Worm (Caenorhabditis elegans): ENCODE data around the gene sdz-33.

sdz-33 gene

ce11 chrIII:11930899-11931298 is 23.6 kb downstream of the sdz-33 start:
- TF ChIP-seq tbx-11 (GFP tag; IDR thresholded peaks at IDR 0.05) = no peak
- TF ChIP-seq tbx-37 (GFP tag; conservative IDR thresholded peaks at IDR 0.05) = no peak
- TF ChIP-seq flt-1 (GFP tag; IDR thresholded peaks at IDR 0.05) = no peak
- TF ChIP-seq ceh-13 (GFP tag; optimal IDR thresholded peaks at IDR 0.05) = no peak
- no peak for TF ChIP-seq pes-1 (GFP tag; IDR thresholded peaks at IDR 0.05)
- no peak for TF ChIP-seq scrt-1 (GFP tag; IDR thresholded peaks at IDR 0.05)
- TF ChIP-seq hnd-1 (tag; optimal IDR thresholded peaks at IDR 0.05) = no peak
- TF ChIP-seq ets-7 (tag; optimal IDR thresholded peaks at IDR 0.05) = no peak
- no peak for TF ChIP-seq B0310.2 (tag; optimal IDR thresholded peaks at IDR 0.05)
- no peak for TF ChIP-seq aly-1 (tag; optimal IDR thresholded peaks at IDR 0.05)
- TF ChIP-seq sea-1 (GFP tag; conservative IDR thresholded peaks at IDR 0.05) = no peak
- no peak for TF ChIP-seq tra-4 (tag; optimal IDR thresholded peaks at IDR 0.05)
- no peak for TF ChIP-seq hmbx-1 (tag; optimal IDR thresholded peaks at IDR 0.05)
- TF ChIP-seq hmg-4 (GFP tag; optimal IDR thresholded peaks at IDR 0.05) = no peak
- no peak for TF ChIP-seq ceh-36 (tag; optimal IDR thresholded peaks at IDR 0.05)
- no peak for TF ChIP-seq ama-1 (optimal IDR thresholded peaks at IDR 0.05)
- TF ChIP-seq F13C5.2 (tag; optimal IDR thresholded peaks at IDR 0.05) = no peak

- peak; percentile 18; the same call in 1 of the 2 replicates for TF ChIP-seq tbx-37 (GFP tag; conservative IDR thresholded peaks at IDR 0.05)
- no peak for TF ChIP-seq tra-4 (tag; optimal IDR thresholded peaks at IDR 0.05)
- TF ChIP-seq scrt-1 (GFP tag; IDR thresholded peaks at IDR 0.05) = no peak
- peak; percentile 48; the same call in 1 of the 2 replicates for TF ChIP-seq sea-1 (GFP tag; conservative IDR thresholded peaks at IDR 0.05)
Measured at ce11 chrIII:11931960-11932359, 24.7 kb downstream of the sdz-33 start.

ce11 chrIII:11933539-11933938 is 26.3 kb downstream of the sdz-33 start, which contains the start of gene dolk-1:
dolk-1 (minus strand) TSS chrIII:11933639.
- TF ChIP-seq hnd-1 (tag; optimal IDR thresholded peaks at IDR 0.05) = no peak
- TF ChIP-seq hmg-4 (GFP tag; optimal IDR thresholded peaks at IDR 0.05) = no peak
- TF ChIP-seq ets-7 (tag; optimal IDR thresholded peaks at IDR 0.05) = no peak
- TF ChIP-seq tbx-11 (GFP tag; IDR thresholded peaks at IDR 0.05) = no peak
- no peak for TF ChIP-seq ceh-36 (tag; optimal IDR thresholded peaks at IDR 0.05)
- TF ChIP-seq hmbx-1 (tag; optimal IDR thresholded peaks at IDR 0.05) = no peak

ce11 chrIII:11935032-11935947 is 28.0 kb downstream of the sdz-33 start:
- TF ChIP-seq aly-1 (tag; optimal IDR thresholded peaks at IDR 0.05) = peak; percentile 12
- no peak for TF ChIP-seq scrt-1 (GFP tag; IDR thresholded peaks at IDR 0.05)
- TF ChIP-seq B0310.2 (tag; optimal IDR thresholded peaks at IDR 0.05) = no peak

- peak; percentile 27 for TF ChIP-seq hmg-4 (GFP tag; optimal IDR thresholded peaks at IDR 0.05)
- TF ChIP-seq B0310.2 (tag; optimal IDR thresholded peaks at IDR 0.05) = no peak
- TF ChIP-seq scrt-1 (GFP tag; IDR thresholded peaks at IDR 0.05) = peak; percentile 43; the same call in 1 of the 2 replicates
Measured at ce11 chrIII:11935948-11936280, 28.6 kb downstream of the sdz-33 start.

ce11 chrIII:11936668-11937276 is 29.5 kb downstream of the sdz-33 start:
- peak; percentile 8 for TF ChIP-seq hmg-4 (GFP tag; optimal IDR thresholded peaks at IDR 0.05)
- no peak for TF ChIP-seq flt-1 (GFP tag; IDR thresholded peaks at IDR 0.05)

ce11 chrIII:11937911-11938310 is 30.6 kb downstream of the sdz-33 start:
- TF ChIP-seq tra-4 (tag; optimal IDR thresholded peaks at IDR 0.05) (no peak), ama-1 (optimal IDR thresholded peaks at IDR 0.05) (no peak), pes-1 (GFP tag; IDR thresholded peaks at IDR 0.05) (no peak), ceh-13 (GFP tag; optimal IDR thresholded peaks at IDR 0.05) (no peak), aly-1 (tag; optimal IDR thresholded peaks at IDR 0.05) (no peak), tbx-11 (GFP tag; IDR thresholded peaks at IDR 0.05) (no peak), tbx-37 (GFP tag; conservative IDR thresholded peaks at IDR 0.05) (no peak), hnd-1 (tag; optimal IDR thresholded peaks at IDR 0.05) (no peak), hmg-4 (GFP tag; optimal IDR thresholded peaks at IDR 0.05) (no peak), F13C5.2 (tag; optimal IDR thresholded peaks at IDR 0.05) (no peak), ceh-36 (tag; optimal IDR thresholded peaks at IDR 0.05) (no peak), ets-7 (tag; optimal IDR thresholded peaks at IDR 0.05) (no peak)

- no peak for TF ChIP-seq aly-1 (tag; optimal IDR thresholded peaks at IDR 0.05)
- TF ChIP-seq sea-1 (GFP tag; conservative IDR thresholded peaks at IDR 0.05) = no peak
- TF ChIP-seq tra-4 (tag; optimal IDR thresholded peaks at IDR 0.05) = no peak
- TF ChIP-seq hmg-4 (GFP tag; optimal IDR thresholded peaks at IDR 0.05) = no peak
- no peak for TF ChIP-seq hnd-1 (tag; optimal IDR thresholded peaks at IDR 0.05)
Measured at ce11 chrIII:11938525-11938924, 31.2 kb downstream of the sdz-33 start.

ce11 chrIII:11942664-11943063 is 35.4 kb downstream of the sdz-33 start:
- no peak for TF ChIP-seq hmg-4 (GFP tag; optimal IDR thresholded peaks at IDR 0.05)
- no peak for TF ChIP-seq B0310.2 (tag; optimal IDR thresholded peaks at IDR 0.05)
- TF ChIP-seq hmbx-1 (tag; optimal IDR thresholded peaks at IDR 0.05) = no peak
- no peak for TF ChIP-seq scrt-1 (GFP tag; IDR thresholded peaks at IDR 0.05)
- no peak for TF ChIP-seq F13C5.2 (tag; optimal IDR thresholded peaks at IDR 0.05)
- TF ChIP-seq hnd-1 (tag; optimal IDR thresholded peaks at IDR 0.05) = no peak
- no peak for TF ChIP-seq pes-1 (GFP tag; IDR thresholded peaks at IDR 0.05)
- TF ChIP-seq tra-4 (tag; optimal IDR thresholded peaks at IDR 0.05) = no peak
- no peak for TF ChIP-seq aly-1 (tag; optimal IDR thresholded peaks at IDR 0.05)
- TF ChIP-seq tbx-37 (GFP tag; conservative IDR thresholded peaks at IDR 0.05) = no peak
- TF ChIP-seq ceh-36 (tag; optimal IDR thresholded peaks at IDR 0.05) = no peak
- no peak for TF ChIP-seq flt-1 (GFP tag; IDR thresholded peaks at IDR 0.05)
- no peak for TF ChIP-seq tbx-11 (GFP tag; IDR thresholded peaks at IDR 0.05)
- TF ChIP-seq ceh-13 (GFP tag; optimal IDR thresholded peaks at IDR 0.05) = no peak
- TF ChIP-seq ama-1 (optimal IDR thresholded peaks at IDR 0.05) = no peak
- TF ChIP-seq sea-1 (GFP tag; conservative IDR thresholded peaks at IDR 0.05) = no peak
- TF ChIP-seq ets-7 (tag; optimal IDR thresholded peaks at IDR 0.05) = no peak

Measured in whole organism, early embryonic.